Fruit fly (Drosophila melanogaster): ENCODE results near the gene mgl.

The mgl gene

DNA sequence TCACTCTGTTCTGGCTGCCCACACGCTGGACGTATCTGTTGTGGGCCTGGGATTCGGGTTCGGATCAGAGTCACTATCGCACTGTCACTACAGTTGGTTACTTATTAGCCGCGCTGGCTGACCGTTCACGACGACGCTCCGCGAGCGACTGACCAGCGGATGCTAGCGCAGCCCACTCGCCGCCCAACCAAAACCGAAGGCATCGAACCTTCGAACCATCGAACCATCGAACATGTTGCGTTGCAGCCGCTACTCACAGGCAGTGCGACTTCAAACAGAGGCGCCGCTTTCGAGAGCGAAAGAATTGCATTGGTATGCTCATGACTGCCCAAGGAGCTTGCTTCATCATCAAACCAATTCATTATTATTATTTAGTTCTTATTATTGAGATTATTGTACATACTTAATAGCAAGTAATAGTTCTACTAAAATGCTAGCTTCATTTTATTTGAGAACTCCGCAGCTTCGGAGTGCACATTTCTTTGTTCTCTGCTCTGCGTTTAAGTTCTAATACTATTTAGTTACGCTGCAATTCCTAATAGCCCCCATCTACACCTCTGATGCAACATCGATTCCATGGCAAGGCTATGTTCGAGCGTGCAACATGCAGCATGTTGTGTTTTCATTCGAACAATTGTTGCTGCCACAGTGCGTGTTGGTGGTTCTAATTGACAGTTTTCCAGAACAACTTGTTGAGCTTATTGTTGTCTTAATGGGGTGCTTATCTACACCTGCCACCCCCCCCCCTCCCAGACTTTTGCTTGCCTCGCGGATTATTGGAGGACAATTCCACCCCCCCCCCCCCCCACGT, at the start of gene mgl (continued):
- 0 out of 2 replicates have a peak, but pooled peaks have one; percentile 8 for TF ChIP-seq gt (GFP tag; IDR thresholded peaks at IDR 0.05)
- peak; percentile 57 for TF ChIP-seq CG18011 (GFP tag; optimal IDR thresholded peaks at IDR 0.05)
- peak; percentile 84 for TF ChIP-seq lbe (GFP tag; optimal IDR thresholded peaks at IDR 0.05)
- TF ChIP-seq CG13894 (tag; optimal IDR thresholded peaks at IDR 0.05), result peak; percentile 20
- TF ChIP-seq wdn (GFP tag; IDR thresholded peaks at IDR 0.05), result no peak
- TF ChIP-seq ftz-f1 (GFP tag; optimal IDR thresholded peaks at IDR 0.05), result no peak
- TF ChIP-seq CG6272 (GFP tag; IDR thresholded peaks at IDR 0.05), result no peak
- peak; percentile 29 for TF ChIP-seq Deaf1 (tag; optimal IDR thresholded peaks at IDR 0.05)
- peak; percentile 76 for TF ChIP-seq tin (GFP tag; optimal IDR thresholded peaks at IDR 0.05)
- TF ChIP-seq pita (GFP tag; optimal IDR thresholded peaks at IDR 0.05), result no peak
- peak; percentile 21; the same call in 1 of the 2 replicates for TF ChIP-seq CG13287 (GFP tag; IDR thresholded peaks at IDR 0.05; ENCODE audit: partially characterized antibody)
- TF ChIP-seq CrebB (tag; optimal IDR thresholded peaks at IDR 0.05), result no peak
- TF ChIP-seq mam (GFP tag; optimal IDR thresholded peaks at IDR 0.05), result peak; percentile 65
- peak; percentile 46; the same call in 1 of the 3 replicates for TF ChIP-seq sr (GFP tag; IDR thresholded peaks at IDR 0.05)
- TF ChIP-seq CG15514 (GFP tag; optimal IDR thresholded peaks at IDR 0.05), result no peak
- peak; percentile 52 to 74 for TF ChIP-seq Pdp1 (GFP tag; optimal IDR thresholded peaks at IDR 0.05)
- TF ChIP-seq en (GFP tag; optimal IDR thresholded peaks at IDR 0.05), result peak; percentile 46
- TF ChIP-seq Ets65A (GFP tag), result peak; percentile 89
- no peak for TF ChIP-seq pan (optimal IDR thresholded peaks at IDR 0.05)
- TF ChIP-seq pan (GFP tag; optimal IDR thresholded peaks at IDR 0.05 in 1 of 2, IDR thresholded peaks at IDR 0.05 in 1 of 2), result peak in 1 of 2 experiments; percentile 72
- peak; percentile 96 for TF ChIP-seq sens (GFP tag)
- peak; percentile 83 for TF ChIP-seq CG7839 (tag; optimal IDR thresholded peaks at IDR 0.05)
- peak; percentile 40 for TF ChIP-seq CG7786 (GFP tag; optimal IDR thresholded peaks at IDR 0.05)
- TF ChIP-seq Six4 (GFP tag; optimal IDR thresholded peaks at IDR 0.05), result peak; percentile 81
- no peak for TF ChIP-seq wek (GFP tag; optimal IDR thresholded peaks at IDR 0.05)
- peak; percentile 56; the same call in 2 of the 3 replicates for TF ChIP-seq H15 (GFP tag; IDR thresholded peaks at IDR 0.05)
- no peak for TF ChIP-seq Taf1 (GFP tag; IDR thresholded peaks at IDR 0.05)
- peak; percentile 41 for TF ChIP-seq gro (GFP tag; optimal IDR thresholded peaks at IDR 0.05)
- TF ChIP-seq CG5953 (GFP tag; IDR thresholded peaks at IDR 0.05), result no peak
- peak; percentile 68 for TF ChIP-seq nau (GFP tag; optimal IDR thresholded peaks at IDR 0.05)
- peak; percentile 67 for TF ChIP-seq scrt (GFP tag; optimal IDR thresholded peaks at IDR 0.05)
- TF ChIP-seq Hr51 (GFP tag; optimal IDR thresholded peaks at IDR 0.05), result peak; percentile 49 to 81
- no peak for TF ChIP-seq CG9797 (GFP tag; optimal IDR thresholded peaks at IDR 0.05)
- no peak for TF ChIP-seq D19B (GFP tag; optimal IDR thresholded peaks at IDR 0.05)
- peak; percentile 81 for TF ChIP-seq corto (GFP tag; optimal IDR thresholded peaks at IDR 0.05)
- TF ChIP-seq vnd (GFP tag; IDR thresholded peaks at IDR 0.05; ENCODE audit: partially characterized antibody), result no peak
- TF ChIP-seq Stat92E (GFP tag; optimal IDR thresholded peaks at IDR 0.05), result peak in 1 of 3 experiments; percentile 13
- TF ChIP-seq CG4730 (GFP tag; IDR thresholded peaks at IDR 0.05), result peak; percentile 15; the same call in 1 of the 2 replicates
- TF ChIP-seq klu (GFP tag; IDR thresholded peaks at IDR 0.05), result no peak
- peak; percentile 48; the same call in 1 of the 2 replicates for TF ChIP-seq Adf1 (GFP tag; IDR thresholded peaks at IDR 0.05)
- peak; percentile 18 for TF ChIP-seq exex (tag; optimal IDR thresholded peaks at IDR 0.05)
- no peak for TF ChIP-seq CG4328 (GFP tag; optimal IDR thresholded peaks at IDR 0.05)
- no peak for TF ChIP-seq yki (optimal IDR thresholded peaks at IDR 0.05)
- peak; percentile 49 for TF ChIP-seq CG1233 (GFP tag; optimal IDR thresholded peaks at IDR 0.05)
- peak; percentile 68 for TF ChIP-seq Mad (GFP tag; optimal IDR thresholded peaks at IDR 0.05)
- TF ChIP-seq CG8478 (optimal IDR thresholded peaks at IDR 0.05), result no peak
- TF ChIP-seq Nf-YB (GFP tag; optimal IDR thresholded peaks at IDR 0.05), result peak; percentile 58
- peak; percentile 88 for TF ChIP-seq dmrt11E (tag; optimal IDR thresholded peaks at IDR 0.05)
- no peak for TF ChIP-seq cas (GFP tag; IDR thresholded peaks at IDR 0.05)

Measured in whole organism, embryonic.